Worm (Caenorhabditis elegans) whole organism, L1 larva: Measurements from ENCODE around the gene T27E7.9.
"Not testable (repeated sequence)": the region's sequence is repeated elsewhere in the genome, so short reads cannot be mapped to it uniquely, and the experiment has no call there.

Experiments
- F16B12.6 ChIP-seq: fragments of 150-350 bp; optimal IDR thresholded peaks from 2 replicates; lab custom pipeline; 2014; ENCODE audit warnings: missing biosample characterization, missing genetic modification characterization
- ama-1 ChIP-seq: fragments of 150-350 bp; optimal IDR thresholded peaks from 2 replicates; lab custom pipeline; 2014
- fos-1 ChIP-seq: fragments of 150-350 bp; optimal IDR thresholded peaks from 2 replicates; lab custom pipeline; 2014; ENCODE audit warnings: missing biosample characterization, missing genetic modification characterization
- hlh-17 ChIP-seq: fragments of 200-800 bp; sonication (Bioruptor generic); optimal IDR thresholded peaks from 2 replicates; lab custom pipeline; 2018; ENCODE audit warnings: missing genetic modification characterization, mild to moderate bottlenecking, missing compliant biosample characterization, moderate library complexity, borderline replicate concordance
- lsy-2 ChIP-seq, 2 experiments: fragments of 150-350 bp; optimal IDR thresholded peaks; 2 replicates each; lab custom pipeline; 2014; ENCODE audit warnings: missing biosample characterization in 2 of 2, missing genetic modification characterization in 2 of 2
- mep-1 ChIP-seq: fragments of 150-350 bp; optimal IDR thresholded peaks from 2 replicates; lab custom pipeline; 2014; ENCODE audit warnings: missing biosample characterization, missing genetic modification characterization
- nhr-11 ChIP-seq: fragments of 150-350 bp; optimal IDR thresholded peaks from 2 replicates; lab custom pipeline; 2014; ENCODE audit warnings: missing biosample characterization, missing genetic modification characterization
- nhr-237 ChIP-seq: fragments of 150-350 bp; optimal IDR thresholded peaks from 2 replicates; lab custom pipeline; 2014; ENCODE audit warnings: missing biosample characterization, missing genetic modification characterization
- skn-1 ChIP-seq: fragments of 150-350 bp; optimal IDR thresholded peaks from 2 replicates; lab custom pipeline; 2014; ENCODE audit warnings: missing biosample characterization, missing genetic modification characterization
- sox-4 ChIP-seq: sonication (generic microtip); optimal IDR thresholded peaks from 2 replicates; lab custom pipeline; 2016; ENCODE audit warnings: missing genetic modification characterization, missing compliant biosample characterization

DNA sequence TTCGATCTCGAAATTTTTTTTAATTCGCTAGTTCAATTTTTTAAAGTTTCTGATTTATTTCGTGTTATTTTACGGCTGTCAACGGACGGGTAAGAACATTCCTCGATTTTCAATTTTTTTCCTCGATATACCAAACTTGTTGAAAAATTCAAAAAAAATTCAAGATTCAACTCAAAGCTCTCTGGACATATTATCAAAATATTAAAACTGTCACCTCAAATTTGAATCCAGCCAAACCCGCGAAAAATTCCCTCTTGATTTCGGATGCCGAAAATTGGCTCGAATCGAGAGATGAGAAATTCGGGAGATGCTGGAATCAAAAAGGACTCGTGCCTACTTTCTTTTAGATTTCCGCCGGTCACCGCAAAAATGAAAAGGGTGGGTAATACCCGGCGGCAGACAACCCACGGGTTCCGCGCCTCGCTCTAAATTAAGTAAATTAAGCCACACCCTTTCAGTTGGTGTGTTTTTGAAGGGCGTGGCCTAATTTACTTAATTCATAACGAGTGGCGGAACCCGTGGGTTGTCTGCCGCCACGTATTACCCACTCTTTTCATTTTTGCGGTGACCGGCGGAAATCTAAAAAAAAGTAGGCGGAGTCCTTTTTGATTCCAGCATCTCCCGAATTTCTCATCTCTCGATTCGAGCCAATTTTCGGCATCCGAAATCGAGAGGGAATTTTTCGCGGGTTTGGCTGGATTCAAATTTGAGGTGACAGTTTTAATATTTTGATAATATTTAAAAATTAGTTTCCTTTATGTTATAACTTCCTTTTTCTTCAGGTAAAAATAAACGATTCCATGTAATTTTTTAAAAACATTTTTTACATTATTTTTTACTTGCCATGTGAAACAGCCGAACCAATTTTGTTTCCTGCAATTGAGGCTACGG, 23.7 kb downstream of the T27E7.9 start:
- TF ChIP-seq nhr-237 (tag; lab: Kevin White, UChicago); skn-1 (tag; lab: Kevin White, UChicago); ama-1 (lab: Kevin White, UChicago); fos-1 (tag; lab: Kevin White, UChicago); sox-4 (tag; lab: Kevin White, UChicago); F16B12.6 (tag; lab: Kevin White, UChicago); mep-1 (tag; lab: Kevin White, UChicago); hlh-17 (GFP tag; lab: Kevin White, UChicago); lsy-2 (tag; optimal IDR thresholded peaks at IDR 0.05; lab: Kevin White, UChicago); nhr-11 (tag; lab: Kevin White, UChicago): not testable (repeated sequence)
